Fruit fly (Drosophila melanogaster) Kc167 (cell line): Measurements from ENCODE around the gene beta-PheRS.

ENCODE experiments used
- Myc ChIP-seq: fragments of >200 bp; optimal IDR thresholded peaks from 2 replicates; lab custom pipeline; 2017; ENCODE audit warnings: missing external identifiers
- Sin3A ChIP-seq: fragments of >200 bp; optimal IDR thresholded peaks from 2 replicates; lab custom pipeline; 2018; ENCODE audit warnings: missing external identifiers
- h ChIP-seq: fragments of >200 bp; optimal IDR thresholded peaks from 3 replicates; lab custom pipeline; 2018; ENCODE audit warnings: missing external identifiers
- insv ChIP-seq: fragments of >200 bp; optimal IDR thresholded peaks from 3 replicates; lab custom pipeline; 2018; ENCODE audit warnings: missing external identifiers
- psq ChIP-seq: fragments of >200 bp; optimal IDR thresholded peaks from 2 replicates; lab custom pipeline; 2017; ENCODE audit warnings: missing external identifiers
- ttk ChIP-seq: sonication (Bioruptor generic); optimal IDR thresholded peaks from 2 replicates; lab custom pipeline; 2017; ENCODE audit warnings: missing external identifiers

The beta-PheRS gene

DNA sequence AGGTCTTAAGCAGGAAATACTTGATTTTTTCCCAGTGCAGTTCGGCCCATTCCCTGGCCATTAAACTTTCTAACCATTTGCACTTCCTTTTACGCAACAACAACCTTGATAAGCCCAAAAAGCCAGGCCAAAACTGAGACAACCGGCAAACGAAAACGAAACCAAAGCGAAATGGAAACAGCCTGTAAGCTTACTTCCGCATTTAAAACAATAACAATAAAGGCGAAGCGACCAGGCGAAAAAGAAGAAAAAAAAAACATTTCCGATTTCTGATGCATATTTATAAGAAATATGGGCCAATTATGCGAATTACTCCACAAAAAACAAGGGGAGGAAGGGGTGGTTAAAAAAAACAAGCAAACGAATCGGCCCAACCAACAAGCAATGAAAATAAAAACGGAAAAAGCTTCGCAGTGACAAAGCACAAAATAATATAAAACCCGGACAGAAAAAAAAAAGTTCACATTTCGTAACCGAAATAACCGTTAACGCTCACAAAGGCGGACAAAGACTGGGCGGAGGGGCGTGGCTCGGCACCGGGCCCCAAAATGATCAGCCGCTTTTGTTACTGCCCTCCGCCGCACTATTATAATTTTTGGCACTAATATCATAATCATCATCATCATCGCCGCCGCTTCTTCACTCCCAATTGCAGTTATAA lies 47.1 kb downstream of the beta-PheRS start:
- TF ChIP-seq Myc (lab: Kevin White, UChicago) (no peak), ttk (lab: Kevin White, UChicago) (no peak), Sin3A (lab: Kevin White, UChicago) (no peak), psq (lab: Kevin White, UChicago) (no peak), insv (no peak), h (lab: Kevin White, UChicago) (no peak)

DNA sequence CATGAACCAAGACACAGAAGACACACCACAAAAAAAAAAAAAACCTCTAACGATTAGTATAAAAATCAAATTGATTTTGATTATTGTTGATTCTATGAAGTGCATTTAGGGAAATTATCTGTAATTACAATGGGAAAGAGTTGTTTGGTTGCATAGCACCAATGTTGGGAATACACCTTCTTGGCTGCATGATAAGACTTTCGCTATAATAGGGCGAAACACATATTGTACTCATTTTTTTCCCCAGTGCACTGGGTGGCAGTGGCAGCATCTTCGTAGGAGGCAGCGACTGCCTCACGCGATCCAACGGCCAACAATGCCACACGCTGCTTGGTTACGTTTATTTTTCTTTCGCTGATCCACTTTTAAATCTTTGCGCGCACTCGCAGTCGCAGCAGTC lies 48.5 kb downstream of the beta-PheRS start:
- TF ChIP-seq insv, result no peak
- TF ChIP-seq ttk (lab: Kevin White, UChicago), result no peak
- no peak for TF ChIP-seq Sin3A (lab: Kevin White, UChicago)
- TF ChIP-seq Myc (lab: Kevin White, UChicago), result no peak
- TF ChIP-seq h (lab: Kevin White, UChicago), result no peak
- no peak for TF ChIP-seq psq (lab: Kevin White, UChicago)

DNA sequence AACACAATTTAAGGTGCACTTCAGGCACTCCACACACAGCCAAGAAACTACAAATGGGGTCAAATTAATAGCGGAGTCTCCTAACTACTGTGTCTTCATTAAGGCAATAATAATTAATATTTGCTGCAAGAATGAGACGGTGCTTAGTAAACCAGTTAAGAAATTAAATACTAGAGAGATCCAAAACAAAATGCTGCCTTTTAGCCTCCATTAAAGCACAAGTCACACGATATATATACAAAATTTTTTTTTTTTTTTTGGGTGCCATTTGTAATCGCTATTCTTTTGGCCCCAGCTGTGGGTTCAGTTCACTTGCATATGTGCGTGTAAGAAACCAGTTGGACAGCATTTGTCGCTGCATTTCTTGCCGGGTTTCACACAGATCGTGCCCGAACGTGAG lies 49.1 kb downstream of the beta-PheRS start:
- no peak for TF ChIP-seq Sin3A (lab: Kevin White, UChicago)
- no peak for TF ChIP-seq insv
- no peak for TF ChIP-seq ttk (lab: Kevin White, UChicago)
- TF ChIP-seq Myc (lab: Kevin White, UChicago), result no peak
- no peak for TF ChIP-seq h (lab: Kevin White, UChicago)
- no peak for TF ChIP-seq psq (lab: Kevin White, UChicago)

DNA sequence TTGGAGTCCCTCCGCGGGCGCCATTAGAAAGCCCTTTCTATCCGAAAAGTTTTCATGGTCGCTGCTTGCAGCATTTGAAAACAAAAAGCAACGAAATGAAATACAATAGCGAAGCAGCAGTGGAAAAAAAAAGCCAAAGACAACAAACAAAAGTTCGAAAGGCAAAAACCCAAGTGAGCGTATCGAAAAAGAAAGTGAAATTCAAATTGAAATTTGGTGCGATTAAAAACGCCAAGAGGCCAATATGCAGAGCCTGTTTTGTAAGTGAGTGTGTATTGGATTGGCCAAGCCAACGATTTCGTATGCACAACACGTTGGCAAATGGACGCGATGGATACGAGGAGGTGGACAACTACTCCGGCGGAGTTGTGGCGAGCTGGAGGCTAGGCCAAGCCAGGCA lies 49.8 kb downstream of the beta-PheRS start:
- TF ChIP-seq Sin3A (lab: Kevin White, UChicago) (no peak), insv (no peak)
